Worm (Caenorhabditis elegans) whole organism, late embryonic: ENCODE measurements around the gene let-858.

ENCODE experiments used
- C08G9.2 ChIP-seq: sonication (generic microtip); optimal IDR thresholded peaks from 2 replicates; lab custom pipeline; 2016; ENCODE audit warnings: mild to moderate bottlenecking, missing genetic modification characterization, moderate library complexity, missing compliant biosample characterization
- F13H6.1 ChIP-seq: sonication (generic microtip); optimal IDR thresholded peaks from 2 replicates; lab custom pipeline; 2016; ENCODE audit warnings: missing genetic modification characterization, missing compliant biosample characterization
- T23F11.4 ChIP-seq: fragments of 200-800 bp; sonication (Bioruptor generic); optimal IDR thresholded peaks from 2 replicates; lab custom pipeline; 2018; ENCODE audit warnings: mild to moderate bottlenecking, missing genetic modification characterization, missing compliant biosample characterization
- Y22D7AL.16 ChIP-seq: sonication (generic microtip); optimal IDR thresholded peaks from 2 replicates; lab custom pipeline; 2016; ENCODE audit warnings: missing genetic modification characterization, missing compliant biosample characterization
- ama-1 ChIP-seq: fragments of 150-350 bp; optimal IDR thresholded peaks from 2 replicates; lab custom pipeline; 2014
- ceh-14 ChIP-seq: sonication (generic microtip); optimal IDR thresholded peaks from 2 replicates; lab custom pipeline; 2016; ENCODE audit warnings: missing genotype, missing genetic modification characterization, missing compliant biosample characterization
- ceh-18 ChIP-seq: sonication (generic microtip); optimal IDR thresholded peaks from 2 replicates; lab custom pipeline; 2016; ENCODE audit warnings: missing genetic modification characterization, missing compliant biosample characterization
- ceh-19 ChIP-seq: fragments of 200-800 bp; sonication (Bioruptor generic); optimal IDR thresholded peaks from 2 replicates; lab custom pipeline; 2018; ENCODE audit warnings: mild to moderate bottlenecking, missing genetic modification characterization, missing compliant biosample characterization
- ceh-2 ChIP-seq: sonication (generic microtip); optimal IDR thresholded peaks from 2 replicates; lab custom pipeline; 2016; ENCODE audit warnings: missing genotype, missing genetic modification characterization, missing compliant biosample characterization
- ceh-34 ChIP-seq: sonication (generic microtip); optimal IDR thresholded peaks from 2 replicates; lab custom pipeline; 2016; ENCODE audit warnings: mild to moderate bottlenecking, missing genetic modification characterization, missing compliant biosample characterization
- ceh-45 ChIP-seq: fragments of 200-800 bp; sonication (Bioruptor generic); IDR thresholded peaks from 2 replicates; pipeline ENCODE4 v1.3.6; 2022; ENCODE audit warnings: missing genetic modification reagents, missing genetic modification characterization, missing compliant biosample characterization
- ceh-48 ChIP-seq: sonication (generic microtip); optimal IDR thresholded peaks from 2 replicates; lab custom pipeline; 2016; ENCODE audit warnings: missing genetic modification characterization, inconsistent platforms, missing compliant biosample characterization
- ceh-9 ChIP-seq: sonication (generic microtip); optimal IDR thresholded peaks from 2 replicates; lab custom pipeline; 2016; ENCODE audit warnings: mild to moderate bottlenecking, missing genetic modification characterization, inconsistent platforms, missing compliant biosample characterization
- che-1 ChIP-seq: sonication (generic microtip); optimal IDR thresholded peaks from 2 replicates; lab custom pipeline; 2016; ENCODE audit warnings: mild to moderate bottlenecking, missing genetic modification characterization, missing compliant biosample characterization
- eyg-1 ChIP-seq: sonication (generic microtip); optimal IDR thresholded peaks from 2 replicates; lab custom pipeline; 2016; ENCODE audit warnings: missing genotype, missing genetic modification characterization, missing compliant biosample characterization
- fax-1 ChIP-seq: sonication (generic microtip); optimal IDR thresholded peaks from 2 replicates; lab custom pipeline; 2016; ENCODE audit warnings: missing genotype, missing genetic modification characterization, missing compliant biosample characterization
- fkh-6 ChIP-seq: sonication (generic microtip); optimal IDR thresholded peaks from 2 replicates; lab custom pipeline; 2016; ENCODE audit warnings: missing genetic modification characterization, missing compliant biosample characterization
- hlh-13 ChIP-seq: fragments of 200-800 bp; sonication (Bioruptor generic); optimal IDR thresholded peaks from 2 replicates; lab custom pipeline; 2018; ENCODE audit warnings: mild to moderate bottlenecking, missing genetic modification characterization, missing compliant biosample characterization
- hlh-15 ChIP-seq: sonication (generic microtip); optimal IDR thresholded peaks from 2 replicates; lab custom pipeline; 2016; ENCODE audit warnings: missing genetic modification characterization, missing compliant biosample characterization
- hlh-30 ChIP-seq: sonication (generic microtip); optimal IDR thresholded peaks from 2 replicates; lab custom pipeline; 2017; ENCODE audit warnings: antibody characterized with exemption, missing genetic modification characterization, missing compliant biosample characterization; ENCODE audit not compliant: insufficient read depth
- hlh-6 ChIP-seq: sonication (generic microtip); optimal IDR thresholded peaks from 2 replicates; lab custom pipeline; 2016; ENCODE audit warnings: missing genotype, missing genetic modification characterization, missing compliant biosample characterization
- lim-6 ChIP-seq: sonication (generic microtip); optimal IDR thresholded peaks from 2 replicates; lab custom pipeline; 2016; ENCODE audit warnings: missing genetic modification characterization, missing compliant biosample characterization
- madf-2 ChIP-seq: sonication (generic microtip); optimal IDR thresholded peaks from 2 replicates; lab custom pipeline; 2017; ENCODE audit warnings: missing genetic modification characterization, missing compliant biosample characterization
- nfya-1 ChIP-seq: sonication (generic microtip); optimal IDR thresholded peaks from 2 replicates; lab custom pipeline; 2017; ENCODE audit warnings: missing genetic modification characterization, mild to moderate bottlenecking, missing compliant biosample characterization, antibody characterized with exemption, moderate library complexity
- nhr-11 ChIP-seq: fragments of 150-350 bp; optimal IDR thresholded peaks from 2 replicates; lab custom pipeline; 2014; ENCODE audit warnings: missing biosample characterization, missing genetic modification characterization
- npax-4 ChIP-seq: sonication (generic microtip); optimal IDR thresholded peaks from 2 replicates; lab custom pipeline; 2016; ENCODE audit warnings: missing genetic modification characterization, missing compliant biosample characterization
- odd-2 ChIP-seq: sonication (generic microtip); optimal IDR thresholded peaks from 2 replicates; lab custom pipeline; 2017; ENCODE audit warnings: antibody characterized with exemption, mild to moderate bottlenecking, missing genetic modification characterization, missing compliant biosample characterization
- pag-3 ChIP-seq: sonication (generic microtip); optimal IDR thresholded peaks from 2 replicates; lab custom pipeline; 2016; ENCODE audit warnings: missing compliant biosample characterization, missing genetic modification characterization, borderline replicate concordance
- pax-1 ChIP-seq: fragments of 150-350 bp; optimal IDR thresholded peaks from 2 replicates; lab custom pipeline; 2014; ENCODE audit warnings: missing biosample characterization, missing genetic modification characterization
- pha-2 ChIP-seq: sonication (generic microtip); optimal IDR thresholded peaks from 2 replicates; lab custom pipeline; 2017; ENCODE audit warnings: mild to moderate bottlenecking, missing genetic modification characterization, missing compliant biosample characterization
- pha-4 ChIP-seq: fragments of 150-350 bp; optimal IDR thresholded peaks from 2 replicates; lab custom pipeline; 2018; ENCODE audit warnings: missing biosample characterization, missing genetic modification reagents, missing genetic modification characterization
- pros-1 ChIP-seq: fragments of 150-350 bp; optimal IDR thresholded peaks from 2 replicates; lab custom pipeline; 2014; ENCODE audit warnings: missing biosample characterization, missing genetic modification reagents, missing genetic modification characterization
- ref-2 ChIP-seq: sonication (generic microtip); optimal IDR thresholded peaks from 2 replicates; lab custom pipeline; 2016; ENCODE audit warnings: missing genetic modification characterization, missing compliant biosample characterization
- rnt-1 ChIP-seq: sonication (generic microtip); optimal IDR thresholded peaks from 2 replicates; lab custom pipeline; 2016; ENCODE audit warnings: missing genetic modification characterization, missing compliant biosample characterization
- sox-4 ChIP-seq: sonication (generic microtip); optimal IDR thresholded peaks from 2 replicates; lab custom pipeline; 2017; ENCODE audit warnings: mild to moderate bottlenecking, missing genetic modification characterization, inconsistent platforms, missing compliant biosample characterization
- tbx-7 ChIP-seq: sonication (generic microtip); optimal IDR thresholded peaks from 2 replicates; lab custom pipeline; 2016; ENCODE audit warnings: missing genotype, missing genetic modification characterization, missing compliant biosample characterization
- ttx-3 ChIP-seq: sonication (generic microtip); optimal IDR thresholded peaks from 2 replicates; lab custom pipeline; 2016; ENCODE audit warnings: missing genetic modification reagents, missing genetic modification characterization, missing compliant biosample characterization
- unc-3 ChIP-seq, 2 experiments: fragments of 200-800 bp in 1 of 2; sonication (Bioruptor generic) in 1 of 2; sonication (generic microtip) in 1 of 2; conservative IDR thresholded peaks in 1 of 2; optimal IDR thresholded peaks in 1 of 2; 2 replicates each; pipeline versions ENCODE4 v1.3.6 to Lab custom; 2016 to 2022; ENCODE audit warnings: missing compliant biosample characterization in 2 of 2, missing genetic modification characterization in 2 of 2, missing genetic modification reagents in 1 of 2
- unc-42 ChIP-seq: sonication (generic microtip); optimal IDR thresholded peaks from 2 replicates; lab custom pipeline; 2016; ENCODE audit warnings: missing genotype, missing genetic modification characterization, missing compliant biosample characterization
- unc-55 ChIP-seq: sonication (generic microtip); optimal IDR thresholded peaks from 2 replicates; lab custom pipeline; 2017; ENCODE audit warnings: missing biosample characterization, missing genetic modification reagents, missing genetic modification characterization
- unc-86 ChIP-seq: sonication (generic microtip); optimal IDR thresholded peaks from 2 replicates; lab custom pipeline; 2016; ENCODE audit warnings: missing genetic modification characterization, missing compliant biosample characterization

The let-858 gene

ce11 chrII:11032812-11033211 lies 10.6 kb downstream of the let-858 start:
- TF ChIP-seq unc-42 (tag; lab: Kevin White, UChicago) (peak; percentile 79), hlh-15 (tag; lab: Kevin White, UChicago) (no peak), sox-4 (tag; lab: Kevin White, UChicago) (no peak), eyg-1 (no peak)

ce11 chrII:11035774-11036173 lies 13.6 kb downstream of the let-858 start, which contains the start of gene srlf-15:
Gene srlf-15 (plus strand): TSS chrII:11036074.
- TF ChIP-seq ceh-9 (tag; lab: Kevin White, UChicago), result no peak
- TF ChIP-seq C08G9.2, result no peak
- no peak for TF ChIP-seq unc-86 (tag; lab: Kevin White, UChicago)
- TF ChIP-seq madf-2, result no peak
- no peak for TF ChIP-seq eyg-1
- TF ChIP-seq pha-4 (tag; lab: Kevin White, UChicago), result no peak
- no peak for TF ChIP-seq ceh-48 (tag; lab: Kevin White, UChicago)
- TF ChIP-seq F13H6.1 (tag; lab: Kevin White, UChicago), result no peak
- no peak for TF ChIP-seq nfya-1 (tag; lab: Kevin White, UChicago)
- TF ChIP-seq ceh-14 (tag; lab: Kevin White, UChicago), result no peak
- TF ChIP-seq odd-2 (tag; lab: Kevin White, UChicago), result no peak
- no peak for TF ChIP-seq hlh-30
- no peak for TF ChIP-seq unc-3 (GFP tag; conservative IDR thresholded peaks at IDR 0.05; lab: Robert Waterston, UW)
- TF ChIP-seq unc-3 (tag; optimal IDR thresholded peaks at IDR 0.05; lab: Kevin White, UChicago), result no peak
- TF ChIP-seq pag-3, result no peak
- no peak for TF ChIP-seq Y22D7AL.16 (tag; lab: Kevin White, UChicago)

ce11 chrII:11040140-11040539 lies 18.0 kb downstream of the let-858 start:
- TF ChIP-seq madf-2, result no peak
- TF ChIP-seq fkh-6 (tag; lab: Kevin White, UChicago), result no peak
- TF ChIP-seq che-1 (tag; lab: Kevin White, UChicago), result no peak
- TF ChIP-seq hlh-15 (tag; lab: Kevin White, UChicago), result no peak
- no peak for TF ChIP-seq ttx-3 (tag; lab: Kevin White, UChicago)

ce11 chrII:11041027-11041426 lies 18.9 kb downstream of the let-858 start, which contains the start of gene cey-1:
Gene cey-1 (minus strand): TSS chrII:11041206.
- TF ChIP-seq T23F11.4 (GFP tag; lab: Kevin White, UChicago) (no peak), Y22D7AL.16 (tag; lab: Kevin White, UChicago) (no peak), ama-1 (lab: Kevin White, UChicago) (no peak), npax-4 (tag; lab: Kevin White, UChicago) (no peak), ref-2 (tag; lab: Kevin White, UChicago) (no peak), ceh-9 (tag; lab: Kevin White, UChicago) (no peak), pros-1 (tag; lab: Kevin White, UChicago) (no peak)

- TF ChIP-seq unc-55 (GFP tag; lab: Kevin White, UChicago) (peak; percentile 61), ceh-48 (tag; lab: Kevin White, UChicago) (peak; percentile 40), unc-42 (tag; lab: Kevin White, UChicago) (no peak)
These were observed 19.7 kb downstream of the let-858 start for ce11 chrII:11041846-11042262.

- TF ChIP-seq hlh-30 (peak; percentile 39), C08G9.2 (peak; percentile 5), tbx-7 (tag; lab: Kevin White, UChicago) (no peak), ceh-19 (peak; percentile 42), pha-4 (tag; lab: Kevin White, UChicago) (no peak), ceh-34 (tag; lab: Kevin White, UChicago) (peak; percentile 85), fkh-6 (tag; lab: Kevin White, UChicago) (peak; percentile 41), nhr-11 (tag; lab: Kevin White, UChicago) (no peak), ceh-18 (tag; lab: Kevin White, UChicago) (peak; percentile 91), ceh-2 (tag; lab: Kevin White, UChicago) (peak; percentile 38), rnt-1 (tag; lab: Kevin White, UChicago) (peak; percentile 42), pax-1 (no peak), lim-6 (tag; lab: Kevin White, UChicago) (no peak), pha-2 (tag; lab: Kevin White, UChicago) (peak; percentile 19), hlh-15 (tag; lab: Kevin White, UChicago) (no peak), hlh-13 (GFP tag; lab: Kevin White, UChicago) (no peak), madf-2 (no peak), npax-4 (tag; lab: Kevin White, UChicago) (no peak), ceh-14 (tag; lab: Kevin White, UChicago) (peak; percentile 74), hlh-6 (tag; lab: Kevin White, UChicago) (peak; percentile 36), ceh-45 (GFP tag; lab: Robert Waterston, UW) (0 out of 2 replicates have a peak, but pooled peaks have one; percentile 16), fax-1 (tag; lab: Kevin White, UChicago) (no peak)
These were observed 20.7 kb downstream of the let-858 start for ce11 chrII:11042878-11043331.
